Fruit fly (Drosophila melanogaster): ENCODE results near the gene AIMP2.
A peak's percentile ranks its signal among the peaks of the same experiment; 100 is the strongest.

AIMP2 gene

dm6 chr3L:15548843-15549242, 34.6 kb upstream of the AIMP2 start:
- no peak for TF ChIP-seq dmrt93B (GFP tag; optimal IDR thresholded peaks at IDR 0.05)
- TF ChIP-seq N (GFP tag; optimal IDR thresholded peaks at IDR 0.05) = no peak
- TF ChIP-seq foxo (GFP tag; optimal IDR thresholded peaks at IDR 0.05) = peak in 1 of 2 experiments; percentile 13
- TF ChIP-seq ey (GFP tag; optimal IDR thresholded peaks at IDR 0.05) = no peak
- TF ChIP-seq CG32264 (GFP tag; optimal IDR thresholded peaks at IDR 0.05) = no peak
- no peak for TF ChIP-seq usp (GFP tag; optimal IDR thresholded peaks at IDR 0.05)
- no peak for TF ChIP-seq Myc (optimal IDR thresholded peaks at IDR 0.05)
- TF ChIP-seq Hr78 (GFP tag; optimal IDR thresholded peaks at IDR 0.05) = no peak
- TF ChIP-seq rgr (GFP tag; optimal IDR thresholded peaks at IDR 0.05) = peak; percentile 42
- no peak for TF ChIP-seq HLH106 (tag; optimal IDR thresholded peaks at IDR 0.05)
- peak; percentile 13 for TF ChIP-seq fru (GFP tag; optimal IDR thresholded peaks at IDR 0.05)
- TF ChIP-seq pan (optimal IDR thresholded peaks at IDR 0.05) = no peak
- TF ChIP-seq sage (GFP tag; optimal IDR thresholded peaks at IDR 0.05) = no peak
- no peak for TF ChIP-seq Dif (GFP tag; optimal IDR thresholded peaks at IDR 0.05; ENCODE audit: partially characterized antibody)
- no peak for TF ChIP-seq CG9705 (GFP tag; optimal IDR thresholded peaks at IDR 0.05)
- TF ChIP-seq psq (GFP tag; optimal IDR thresholded peaks at IDR 0.05) = no peak
- TF ChIP-seq dl (GFP tag; optimal IDR thresholded peaks at IDR 0.05; ENCODE audit: insufficient read depth in 1 of 2, partially characterized antibody in 2 of 2) = no peak
- TF ChIP-seq jim (GFP tag; optimal IDR thresholded peaks at IDR 0.05) = no peak
- TF ChIP-seq Sp1 (GFP tag; optimal IDR thresholded peaks at IDR 0.05) = peak; percentile 42
- TF ChIP-seq OdsH (GFP tag; optimal IDR thresholded peaks at IDR 0.05) = peak; percentile 40
- TF ChIP-seq lola (GFP tag; optimal IDR thresholded peaks at IDR 0.05) = no peak
- peak; percentile 13 for TF ChIP-seq brk (GFP tag; optimal IDR thresholded peaks at IDR 0.05)
- TF ChIP-seq GATAd (GFP tag; optimal IDR thresholded peaks at IDR 0.05) = no peak
- TF ChIP-seq tai (GFP tag; optimal IDR thresholded peaks at IDR 0.05) = no peak
- no peak for TF ChIP-seq CrebA (GFP tag; optimal IDR thresholded peaks at IDR 0.05; ENCODE audit: borderline replicate concordance)
- no peak for TF ChIP-seq Mio (GFP tag; optimal IDR thresholded peaks at IDR 0.05)
- peak; percentile 17 for TF ChIP-seq br (GFP tag; optimal IDR thresholded peaks at IDR 0.05)
- TF ChIP-seq sv (GFP tag; optimal IDR thresholded peaks at IDR 0.05) = no peak
- TF ChIP-seq woc (GFP tag; optimal IDR thresholded peaks at IDR 0.05) = no peak
- no peak for TF ChIP-seq Rel (GFP tag; optimal IDR thresholded peaks at IDR 0.05)
- no peak for TF ChIP-seq Rel (tag; optimal IDR thresholded peaks at IDR 0.05)
- TF ChIP-seq Jra (GFP tag; optimal IDR thresholded peaks at IDR 0.05) = no peak
- TF ChIP-seq Hnf4 (GFP tag; optimal IDR thresholded peaks at IDR 0.05) = no peak
- no peak for TF ChIP-seq dsf (GFP tag; optimal IDR thresholded peaks at IDR 0.05; ENCODE audit: borderline replicate concordance)
- peak; percentile 42 for TF ChIP-seq Hr83 (GFP tag; optimal IDR thresholded peaks at IDR 0.05; ENCODE audit: poor library complexity, severe bottlenecking)
- no peak for TF ChIP-seq Dfd (GFP tag; optimal IDR thresholded peaks at IDR 0.05)
- no peak for TF ChIP-seq Vsx2 (GFP tag; optimal IDR thresholded peaks at IDR 0.05; ENCODE audit: partially characterized antibody)
- peak; percentile 63 for TF ChIP-seq h (GFP tag; optimal IDR thresholded peaks at IDR 0.05)
- TF ChIP-seq Abd-B (GFP tag; optimal IDR thresholded peaks at IDR 0.05) = no peak

DNA sequence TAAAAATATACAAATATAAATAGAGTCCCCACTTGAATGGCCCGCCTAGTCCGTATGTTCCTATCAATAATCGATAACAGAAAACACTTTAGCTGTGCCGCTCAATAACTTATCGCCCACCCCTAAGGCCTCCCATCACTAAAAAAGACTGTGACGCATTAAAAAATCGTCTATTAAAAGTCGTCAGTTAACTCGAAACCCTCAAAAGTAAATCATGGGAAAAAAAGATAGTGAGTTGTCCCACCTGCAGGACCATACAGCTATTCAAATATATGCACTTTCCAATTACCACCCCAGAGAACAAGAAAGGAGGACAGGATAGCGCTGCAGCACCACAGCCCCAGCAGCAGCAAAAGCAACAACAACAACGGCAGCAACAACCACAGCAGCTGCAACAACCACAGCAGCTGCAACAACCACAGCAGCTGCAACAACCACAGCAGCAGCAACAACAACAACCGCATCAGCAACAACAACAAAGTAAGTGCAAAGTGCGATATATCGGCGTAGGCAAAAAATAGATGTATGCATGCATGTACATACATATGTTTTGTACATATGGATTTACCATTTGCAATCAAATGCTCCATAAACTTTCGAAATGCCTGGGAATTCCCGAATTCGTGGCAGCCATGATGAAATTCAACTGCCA, 29.3 kb upstream of the AIMP2 start, which contains the start of gene AGO2:
TSS of gene AGO2 (plus strand) at position 121 of the 652 bp plus-strand sequence.
- TF ChIP-seq Jra (GFP tag; optimal IDR thresholded peaks at IDR 0.05) (peak; percentile 76), GATAd (GFP tag; optimal IDR thresholded peaks at IDR 0.05) (no peak), dsf (GFP tag; optimal IDR thresholded peaks at IDR 0.05; ENCODE audit: borderline replicate concordance) (no peak), CG9705 (GFP tag; optimal IDR thresholded peaks at IDR 0.05) (no peak), psq (GFP tag; optimal IDR thresholded peaks at IDR 0.05) (no peak), Rel (GFP tag; optimal IDR thresholded peaks at IDR 0.05) (no peak), Rel (tag; optimal IDR thresholded peaks at IDR 0.05) (peak; percentile 100), Hr83 (GFP tag; optimal IDR thresholded peaks at IDR 0.05; ENCODE audit: poor library complexity, severe bottlenecking) (peak; percentile 54), ey (GFP tag; optimal IDR thresholded peaks at IDR 0.05) (no peak), CG32264 (GFP tag; optimal IDR thresholded peaks at IDR 0.05) (no peak), Sp1 (GFP tag; optimal IDR thresholded peaks at IDR 0.05) (peak; percentile 56), Dfd (GFP tag; optimal IDR thresholded peaks at IDR 0.05) (peak; percentile 79), Hnf4 (GFP tag; optimal IDR thresholded peaks at IDR 0.05) (peak; percentile 65), tai (GFP tag; optimal IDR thresholded peaks at IDR 0.05) (no peak), br (GFP tag; optimal IDR thresholded peaks at IDR 0.05) (peak; percentile 45), dl (GFP tag; optimal IDR thresholded peaks at IDR 0.05; ENCODE audit: insufficient read depth in 1 of 2, partially characterized antibody in 2 of 2) (peak in 1 of 2 experiments; percentile 7), fru (GFP tag; optimal IDR thresholded peaks at IDR 0.05) (peak; percentile 27), h (GFP tag; optimal IDR thresholded peaks at IDR 0.05) (peak; percentile 24), HLH106 (tag; optimal IDR thresholded peaks at IDR 0.05) (peak; percentile 13), dmrt93B (GFP tag; optimal IDR thresholded peaks at IDR 0.05) (no peak), Myc (optimal IDR thresholded peaks at IDR 0.05) (peak; percentile 36), Abd-B (GFP tag; optimal IDR thresholded peaks at IDR 0.05) (no peak), sage (GFP tag; optimal IDR thresholded peaks at IDR 0.05) (peak; percentile 35), usp (GFP tag; optimal IDR thresholded peaks at IDR 0.05) (no peak), foxo (GFP tag; optimal IDR thresholded peaks at IDR 0.05) (no peak)
